Worm (Caenorhabditis elegans) whole organism, L3 larva: ENCODE results near the gene nhr-222.

Experiments
- ama-1 ChIP-seq: fragments of 150-350 bp; optimal IDR thresholded peaks from 2 replicates; lab custom pipeline; 2018
- elt-3 ChIP-seq, 3 experiments: fragments of 150-350 bp in 1 of 3; sonication (generic microtip) in 2 of 3; optimal IDR thresholded peaks; 2 replicates in 2 of 3; 4 replicates in 1 of 3; lab custom pipeline; 2014 to 2017; ENCODE audit warnings: missing biosample characterization in 3 of 3, missing genetic modification characterization in 3 of 3
- fkh-2 ChIP-seq: fragments of 150-350 bp; optimal IDR thresholded peaks from 2 replicates; lab custom pipeline; 2014; ENCODE audit warnings: missing biosample characterization, missing genetic modification reagents, missing genetic modification characterization
- nhr-11 ChIP-seq: fragments of 150-350 bp; optimal IDR thresholded peaks from 2 replicates; lab custom pipeline; 2014; ENCODE audit warnings: missing biosample characterization, missing genetic modification characterization
- nhr-25 ChIP-seq: sonication (generic microtip); optimal IDR thresholded peaks from 2 replicates; lab custom pipeline; 2017; ENCODE audit warnings: missing biosample characterization, missing genetic modification characterization
- pha-4 ChIP-seq: fragments of 150-350 bp; optimal IDR thresholded peaks from 2 replicates; lab custom pipeline; 2014; ENCODE audit warnings: missing biosample characterization, missing genetic modification reagents, missing genetic modification characterization
- snpc-4 ChIP-seq: fragments of 150-350 bp; optimal IDR thresholded peaks from 2 replicates; lab custom pipeline; 2014; ENCODE audit warnings: missing biosample characterization, missing genetic modification characterization

DNA sequence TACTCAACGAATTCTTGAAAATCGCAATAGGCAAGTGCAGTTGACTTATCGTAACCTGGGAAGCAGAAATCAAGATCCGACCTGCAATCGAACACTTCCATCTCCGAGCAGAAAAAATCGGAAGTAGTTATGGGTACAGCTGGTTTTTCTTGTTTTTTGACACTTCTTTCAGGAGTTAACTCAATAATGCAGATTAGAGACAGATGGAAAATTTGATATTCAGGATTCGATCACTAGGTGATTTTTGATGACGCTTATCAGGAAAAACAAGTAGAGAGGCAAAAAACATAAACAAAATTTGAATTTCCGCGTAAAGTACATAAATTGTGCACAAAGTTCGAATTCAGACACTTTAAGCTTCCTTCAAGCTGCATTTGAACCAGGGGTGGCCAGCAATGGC is 5.6 kb upstream of the nhr-222 start, which contains the start of gene srw-130:
- no peak for TF ChIP-seq fkh-2 (tag; lab: Kevin White, UChicago)
- TF ChIP-seq elt-3 (tag; optimal IDR thresholded peaks at IDR 0.05; lab: Kevin White, UChicago): no peak
- no peak for TF ChIP-seq snpc-4 (tag; lab: Kevin White, UChicago)
- no peak for TF ChIP-seq nhr-25 (tag; lab: Kevin White, UChicago)
- no peak for TF ChIP-seq pha-4 (tag; lab: Kevin White, UChicago)
- TF ChIP-seq nhr-11: no peak
- no peak for TF ChIP-seq ama-1 (lab: Kevin White, UChicago)
